Worm (Caenorhabditis elegans): ENCODE results near the gene srw-143.

DNA sequence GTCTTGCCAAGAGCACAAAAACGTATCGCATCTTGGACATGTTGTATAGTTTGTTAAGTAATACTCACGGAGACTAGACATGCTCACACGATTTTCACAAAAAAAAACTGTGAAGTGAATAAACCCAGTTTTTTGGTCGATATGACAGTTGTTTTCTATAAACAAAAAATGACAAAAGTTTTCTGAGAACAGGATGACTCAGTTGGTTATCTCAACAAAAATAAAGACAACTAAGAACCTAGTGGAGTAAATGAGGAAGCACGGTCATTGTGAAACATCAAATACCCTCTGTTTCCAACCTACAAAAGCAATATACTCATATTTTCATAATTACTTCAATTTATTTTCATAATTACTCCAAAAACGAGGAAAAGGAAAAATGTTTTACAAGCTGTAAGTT is 4.3 kb upstream of the srw-143 start, which contains the start of gene srh-87:
- no peak for TF ChIP-seq F49E8.2 (tag; optimal IDR thresholded peaks at IDR 0.05; ENCODE audit: insufficient read depth)
- TF ChIP-seq gei-17 (GFP tag; optimal IDR thresholded peaks at IDR 0.05) = no peak
- TF ChIP-seq lin-26 (GFP tag; IDR thresholded peaks at IDR 0.05) = no peak
- TF ChIP-seq ceh-27 (GFP tag; optimal IDR thresholded peaks at IDR 0.05) = no peak

Measured in whole organism, young adult.